Worm (Caenorhabditis elegans): ENCODE results near the gene wdr-20.

Gene wdr-20

DNA sequence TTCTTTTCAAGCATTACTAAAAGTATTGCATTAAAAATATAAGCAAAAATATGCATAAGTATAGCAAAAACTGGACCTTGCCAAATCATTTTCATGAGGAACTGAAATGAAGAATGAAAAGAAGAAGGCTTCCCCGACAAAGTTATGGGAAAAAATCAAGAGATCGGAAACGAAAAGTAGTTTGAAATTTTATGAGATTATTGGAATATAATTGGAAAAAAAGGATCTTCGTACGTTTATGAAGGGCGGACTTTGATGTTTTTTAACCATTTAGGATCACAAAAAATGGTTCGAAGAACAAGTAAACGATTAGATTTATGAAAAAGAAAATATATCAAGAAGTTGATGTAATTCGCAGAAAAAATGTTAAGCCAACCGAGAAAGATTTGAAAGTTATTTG is 13.1 kb downstream of the wdr-20 start, which contains the start of gene srxa-18:
Gene srxa-18, minus strand, starts transcription at position 100 of the 400 bp plus-strand sequence.
- no peak for TF ChIP-seq lin-40 (tag; optimal IDR thresholded peaks at IDR 0.05)
- no peak for TF ChIP-seq K11D2.4 (GFP tag; IDR thresholded peaks at IDR 0.05)

ce11 chrV:10117465-10117864 is 16.5 kb downstream of the wdr-20 start, which contains the start of gene C08B6.5:
C08B6.5 (plus strand) TSS chrV:10117765.
- TF ChIP-seq dox-1 (GFP tag; IDR thresholded peaks at IDR 0.05) (no peak), cebp-1 (GFP tag; IDR thresholded peaks at IDR 0.05) (no peak), cebp-1 (tag; optimal IDR thresholded peaks at IDR 0.05) (no peak), snpc-3.4 (tag; optimal IDR thresholded peaks at IDR 0.05) (no peak), tbx-9 (tag; optimal IDR thresholded peaks at IDR 0.05; ENCODE audit: borderline replicate concordance) (no peak), F52B5.7 (tag; optimal IDR thresholded peaks at IDR 0.05) (no peak)

ce11 chrV:10114329-10114728 is 19.6 kb downstream of the wdr-20 start, which contains the start of gene cht-5:
cht-5 (plus strand) TSS chrV:10114629.
- TF ChIP-seq K11D2.4 (GFP tag; IDR thresholded peaks at IDR 0.05) (no peak), madf-3 (GFP tag; IDR thresholded peaks at IDR 0.05) (no peak)

DNA sequence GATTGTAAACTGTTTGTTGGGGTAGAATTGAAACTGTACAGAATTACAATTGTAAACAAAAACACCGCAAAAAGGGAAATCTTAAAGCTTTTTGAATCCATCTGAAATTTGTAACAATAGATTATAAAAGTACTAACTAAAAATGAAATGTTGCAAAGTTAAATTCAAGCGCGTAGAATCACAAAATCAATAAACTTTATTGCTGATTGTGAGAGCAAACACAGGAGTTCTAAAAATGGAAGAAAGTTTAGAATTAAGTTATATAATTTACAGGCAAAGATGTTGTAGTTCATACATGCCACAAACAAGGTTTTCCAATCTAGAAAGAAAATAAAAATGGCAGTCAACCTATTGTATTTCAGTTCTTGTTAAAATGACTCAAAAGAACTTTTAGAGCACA is 21.8 kb downstream of the wdr-20 start, which contains the start of gene C08B6.3:
Gene C08B6.3, minus strand, starts transcription at position 101 of the 400 bp plus-strand sequence.
- TF ChIP-seq snpc-4 (GFP tag; optimal IDR thresholded peaks at IDR 0.05) = no peak
- TF ChIP-seq snpc-4 (tag; optimal IDR thresholded peaks at IDR 0.05) = no peak
- TF ChIP-seq aptf-3 (GFP tag; IDR thresholded peaks at IDR 0.05) = no peak
- no peak for TF ChIP-seq tlf-1 (GFP tag; optimal IDR thresholded peaks at IDR 0.05)
- TF ChIP-seq rcor-1 (GFP tag; IDR thresholded peaks at IDR 0.05) = no peak
- no peak for TF ChIP-seq Y79H2A.3 (GFP tag; conservative IDR thresholded peaks at IDR 0.05)
- TF ChIP-seq xnd-1 (tag; optimal IDR thresholded peaks at IDR 0.05) = no peak
- no peak for TF ChIP-seq ceh-58 (GFP tag; IDR thresholded peaks at IDR 0.05)
- no peak for TF ChIP-seq madf-3 (GFP tag; IDR thresholded peaks at IDR 0.05)
- no peak for TF ChIP-seq F52B5.7 (tag; optimal IDR thresholded peaks at IDR 0.05)

DNA sequence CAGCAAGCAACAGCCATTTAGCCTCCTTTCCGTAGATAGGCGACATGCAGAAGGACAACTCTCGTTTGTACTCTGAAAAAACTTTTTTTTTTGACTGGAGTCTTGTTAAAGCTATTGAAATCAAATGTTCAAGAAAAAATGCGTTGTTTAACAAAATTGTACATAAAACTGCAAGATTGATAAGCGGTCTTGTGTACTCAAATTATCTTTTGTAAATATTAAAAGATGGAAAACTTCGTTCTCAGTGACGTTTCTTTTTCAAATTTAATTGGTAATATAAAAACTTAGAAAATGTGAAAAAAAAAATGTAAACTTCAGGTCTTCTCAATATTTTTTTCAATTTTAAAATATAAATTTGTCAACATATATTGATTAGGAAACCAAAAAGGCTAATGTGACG is 22.8 kb downstream of the wdr-20 start:
- TF ChIP-seq chd-7 (tag; optimal IDR thresholded peaks at IDR 0.05) (no peak), ccch-3 (GFP tag; optimal IDR thresholded peaks at IDR 0.05) (no peak), ztf-25 (GFP tag; IDR thresholded peaks at IDR 0.05) (no peak), let-526 (GFP tag; IDR thresholded peaks at IDR 0.05) (no peak), zim-3 (tag; optimal IDR thresholded peaks at IDR 0.05) (no peak), tlf-1 (GFP tag; optimal IDR thresholded peaks at IDR 0.05) (no peak), snpc-4 (GFP tag; optimal IDR thresholded peaks at IDR 0.05) (no peak), snpc-4 (tag; optimal IDR thresholded peaks at IDR 0.05) (no peak), Y56A3A.18 (GFP tag; IDR thresholded peaks at IDR 0.05) (no peak), let-607 (tag; optimal IDR thresholded peaks at IDR 0.05) (no peak), dox-1 (GFP tag; IDR thresholded peaks at IDR 0.05) (no peak), D2030.7 (GFP tag; IDR thresholded peaks at IDR 0.05) (no peak)

- no peak for TF ChIP-seq pha-4 (tag; optimal IDR thresholded peaks at IDR 0.05)
- no peak for TF ChIP-seq die-1 (tag; optimal IDR thresholded peaks at IDR 0.05)
- TF ChIP-seq mes-4 (tag; optimal IDR thresholded peaks at IDR 0.05) = no peak
- no peak for TF ChIP-seq F33H1.4 (GFP tag; IDR thresholded peaks at IDR 0.05)
- TF ChIP-seq F22D6.2 (tag; optimal IDR thresholded peaks at IDR 0.05) = no peak
Observed at ce11 chrV:10107309-10107708, 26.6 kb downstream of the wdr-20 start, which contains the start of gene C08B6.11. C08B6.11 (plus strand) TSS chrV:10107609.

Data from whole organism, young adult.